Fruit fly (Drosophila melanogaster) whole organism, wandering third instar larva: ENCODE measurements around the gene CG46396.

Source experiments
- GATAd ChIP-seq: sonication (Bioruptor generic); optimal IDR thresholded peaks from 2 replicates; lab custom pipeline; 2016; ENCODE audit warnings: missing biosample characterization, missing genetic modification characterization
- Vsx2 ChIP-seq: fragments of 200-300, 225-300 bp; sonication (Bioruptor generic); optimal IDR thresholded peaks from 2 replicates; lab custom pipeline; 2018; ENCODE audit warnings: missing biosample characterization, missing genetic modification characterization; ENCODE audit not compliant: partially characterized antibody
- foxo ChIP-seq, 2 experiments: fragments of 200-800 bp; sonication (Bioruptor generic); optimal IDR thresholded peaks; 2 replicates in 1 of 2; 3 replicates in 1 of 2; lab custom pipeline; 2016 to 2017; ENCODE audit warnings: missing biosample characterization in 2 of 2, missing genetic modification characterization in 2 of 2
- fru ChIP-seq: fragments of 200-800 bp; sonication (Bioruptor generic); optimal IDR thresholded peaks from 3 replicates; lab custom pipeline; 2016; ENCODE audit warnings: missing biosample characterization, mild to moderate bottlenecking, missing genetic modification characterization
- h ChIP-seq: fragments of 200-800 bp; sonication (Bioruptor generic); optimal IDR thresholded peaks from 3 replicates; lab custom pipeline; 2016; ENCODE audit warnings: missing biosample characterization, mild to moderate bottlenecking, missing genetic modification characterization
- jim ChIP-seq: fragments of 175-275, 200-325 bp; sonication (Bioruptor generic); optimal IDR thresholded peaks from 2 replicates; lab custom pipeline; 2016; ENCODE audit warnings: missing biosample characterization, mild to moderate bottlenecking, missing genetic modification characterization
- usp ChIP-seq: fragments of >200 bp; optimal IDR thresholded peaks from 2 replicates; lab custom pipeline; 2017; ENCODE audit warnings: missing biosample characterization, missing genetic modification characterization

DNA sequence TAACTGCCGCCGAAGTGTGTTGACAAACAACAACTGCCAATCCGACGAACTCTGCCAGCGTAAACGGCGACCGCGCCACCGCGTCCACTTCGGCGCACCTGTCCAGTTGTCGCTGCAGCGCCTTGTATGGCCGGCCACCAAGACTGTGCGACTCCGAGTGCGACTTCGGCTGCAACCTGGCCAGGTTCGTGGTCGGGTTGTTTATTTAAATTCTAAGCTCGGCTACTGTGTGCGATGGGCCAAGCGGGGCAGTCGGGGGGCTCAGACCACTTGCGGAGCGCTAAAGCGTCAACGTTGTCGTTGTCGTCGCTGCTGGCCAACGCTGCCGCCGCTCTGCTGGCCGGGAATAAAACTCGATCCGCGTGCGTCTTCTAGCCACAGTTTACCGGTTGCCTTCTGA, 44.0 kb upstream of the CG46396 start, which contains the start of gene Osi9:
- TF ChIP-seq foxo (GFP tag; optimal IDR thresholded peaks at IDR 0.05; lab: Kevin White, UChicago): no peak
- no peak for TF ChIP-seq GATAd (GFP tag; lab: Kevin White, UChicago)
- TF ChIP-seq fru (GFP tag; lab: Kevin White, UChicago): no peak
- no peak for TF ChIP-seq h (GFP tag; lab: Kevin White, UChicago)
- TF ChIP-seq jim (GFP tag; lab: Kevin White, UChicago): no peak
- no peak for TF ChIP-seq Vsx2
- TF ChIP-seq usp (GFP tag; lab: Kevin White, UChicago): no peak
